Fruit fly (Drosophila melanogaster) whole organism, embryonic: Measurements from ENCODE around the gene CG13894.

ENCODE experiments used
- Adf1 ChIP-seq: fragments of 200-800 bp; sonication (Bioruptor generic); IDR thresholded peaks from 2 replicates; pipeline ENCODE4 v1.3.6; 2022; ENCODE audit warnings: missing biosample characterization, missing genetic modification characterization
- Aef1 ChIP-seq: fragments of 200-800 bp; sonication (Bioruptor generic); IDR thresholded peaks from 3 replicates; pipeline ENCODE4 v1.3.6; 2022; ENCODE audit warnings: missing biosample characterization, missing genetic modification characterization
- Atf3 ChIP-seq: fragments of 200-800 bp; sonication (Bioruptor generic); optimal IDR thresholded peaks from 3 replicates; lab custom pipeline; 2016; ENCODE audit warnings: missing biosample characterization, missing genetic modification characterization
- Bteb2 ChIP-seq: fragments of 200-800 bp; sonication (Bioruptor generic); optimal IDR thresholded peaks from 2 replicates; lab custom pipeline; 2016; ENCODE audit warnings: missing biosample characterization, missing genetic modification characterization
- CG11456 ChIP-seq: fragments of 200-800 bp; sonication (Bioruptor generic); IDR thresholded peaks from 3 replicates; pipeline ENCODE4 v1.3.6; 2022; ENCODE audit warnings: missing biosample characterization, missing genetic modification characterization
- CG11723 ChIP-seq: fragments of 200-800 bp; sonication (Bioruptor generic); optimal IDR thresholded peaks from 2 replicates; lab custom pipeline; 2017; ENCODE audit warnings: missing biosample characterization, mild to moderate bottlenecking, missing genetic modification characterization
- CG14667 ChIP-seq: fragments of 200-800 bp; sonication (Bioruptor generic); IDR thresholded peaks from 2 replicates; pipeline ENCODE4 v1.3.6; 2022; ENCODE audit warnings: missing biosample characterization, missing genetic modification characterization
- CG14710 ChIP-seq: fragments of 200-800 bp; sonication (Bioruptor generic); optimal IDR thresholded peaks from 3 replicates; lab custom pipeline; 2019; ENCODE audit warnings: missing biosample characterization, mild to moderate bottlenecking, missing genetic modification characterization, moderate library complexity
- CG15601 ChIP-seq: fragments of 200-800 bp; sonication (Bioruptor generic); optimal IDR thresholded peaks from 3 replicates; lab custom pipeline; 2019; ENCODE audit warnings: missing biosample characterization, mild to moderate bottlenecking, missing genetic modification characterization, moderate library complexity
- CG18011 ChIP-seq: fragments of 200-800 bp; sonication (Bioruptor generic); optimal IDR thresholded peaks from 2 replicates; lab custom pipeline; 2017; ENCODE audit warnings: missing biosample characterization, missing genetic modification characterization, mild to moderate bottlenecking, moderate library complexity, missing genotype
- CG31224 ChIP-seq: fragments of 200-800 bp; sonication (Bioruptor generic); IDR thresholded peaks from 2 replicates; pipeline ENCODE4 v1.3.6; 2022; ENCODE audit warnings: missing biosample characterization, missing genetic modification characterization
- CG3838 ChIP-seq: fragments of 200-800 bp; sonication (Bioruptor generic); optimal IDR thresholded peaks from 3 replicates; lab custom pipeline; 2016; ENCODE audit warnings: missing biosample characterization, missing genetic modification characterization
- CG3995 ChIP-seq: fragments of 200-800 bp; sonication (Bioruptor generic); optimal IDR thresholded peaks from 3 replicates; lab custom pipeline; 2016; ENCODE audit warnings: missing biosample characterization, missing genetic modification characterization
- CG4854 ChIP-seq: fragments of 200-800 bp; sonication (Bioruptor generic); optimal IDR thresholded peaks from 2 replicates; lab custom pipeline; 2016; ENCODE audit warnings: missing biosample characterization, missing genetic modification characterization, inconsistent platforms
- CG6683 ChIP-seq: fragments of 200-800 bp; sonication (Bioruptor generic); optimal IDR thresholded peaks from 2 replicates; lab custom pipeline; 2017; ENCODE audit warnings: missing biosample characterization, mild to moderate bottlenecking, missing genetic modification characterization, missing genetic modification reagents
- Camta ChIP-seq: fragments of 200-800 bp; sonication (Bioruptor generic); optimal IDR thresholded peaks from 2 replicates; lab custom pipeline; 2016; ENCODE audit warnings: missing biosample characterization, missing genetic modification characterization
- CkIIα-i1 ChIP-seq: fragments of 200-800 bp; sonication (Bioruptor generic); IDR thresholded peaks from 2 replicates; pipeline ENCODE4 v1.3.6; 2022; ENCODE audit warnings: missing biosample characterization, missing genetic modification characterization
- Dip3 ChIP-seq: fragments of 200-800 bp; sonication (Bioruptor generic); optimal IDR thresholded peaks from 3 replicates; lab custom pipeline; 2016; ENCODE audit warnings: missing biosample characterization, missing genetic modification characterization
- Dp ChIP-seq: fragments of 200-800 bp; sonication (Bioruptor generic); optimal IDR thresholded peaks from 2 replicates; lab custom pipeline; 2018; ENCODE audit warnings: missing biosample characterization, mild to moderate bottlenecking, missing genetic modification characterization, moderate library complexity
- Elba2 ChIP-seq: fragments of 200-800 bp; sonication (Bioruptor generic); optimal IDR thresholded peaks from 3 replicates; lab custom pipeline; 2016; ENCODE audit warnings: missing biosample characterization, missing genetic modification characterization
- GATAe ChIP-seq: fragments of 200-800 bp; sonication (Bioruptor generic); conservative IDR thresholded peaks from 2 replicates; pipeline ENCODE4 v1.3.6; 2022; ENCODE audit warnings: missing biosample characterization, missing genetic modification characterization
- Hand ChIP-seq: fragments of 200-800 bp; sonication (Bioruptor generic); optimal IDR thresholded peaks from 2 replicates; lab custom pipeline; 2017; ENCODE audit warnings: mild to moderate bottlenecking, missing biosample characterization, missing genetic modification reagents, missing genetic modification characterization
- Hr3 ChIP-seq: fragments of 200-800 bp; sonication (Bioruptor generic); optimal IDR thresholded peaks from 3 replicates; lab custom pipeline; 2016; ENCODE audit warnings: missing biosample characterization, missing genetic modification characterization
- MESR4 ChIP-seq: fragments of 200-800 bp; sonication (Bioruptor generic); optimal IDR thresholded peaks from 2 replicates; lab custom pipeline; 2018; ENCODE audit warnings: missing biosample characterization, mild to moderate bottlenecking, missing genetic modification characterization, moderate library complexity
- MTF-1 ChIP-seq: fragments of 200-800 bp; sonication (Bioruptor generic); optimal IDR thresholded peaks from 2 replicates; lab custom pipeline; 2018; ENCODE audit warnings: missing biosample characterization, mild to moderate bottlenecking, missing genetic modification characterization, borderline replicate concordance
- Nf-YB ChIP-seq: fragments of 200-800 bp; sonication (Bioruptor generic); optimal IDR thresholded peaks from 3 replicates; lab custom pipeline; 2019; ENCODE audit warnings: missing biosample characterization, mild to moderate bottlenecking, missing genetic modification characterization, moderate library complexity
- Oaz ChIP-seq: fragments of 200-800 bp; sonication (Bioruptor generic); IDR thresholded peaks from 2 replicates; pipeline ENCODE4 v1.3.6; 2022; ENCODE audit warnings: missing biosample characterization, missing genetic modification characterization
- Taf1 ChIP-seq: fragments of 200-800 bp; sonication (Bioruptor generic); IDR thresholded peaks from 2 replicates; pipeline ENCODE4 v1.3.6; 2022; ENCODE audit warnings: missing biosample characterization, missing genetic modification characterization
- aop ChIP-seq: fragments of 200-800 bp; sonication (Bioruptor generic); IDR thresholded peaks from 2 replicates; pipeline ENCODE4 v1.3.6; 2022; ENCODE audit warnings: missing biosample characterization, missing genetic modification characterization
- cg ChIP-seq: fragments of 200-800 bp; sonication (Bioruptor generic); optimal IDR thresholded peaks from 3 replicates; lab custom pipeline; 2019; ENCODE audit warnings: missing biosample characterization, mild to moderate bottlenecking, missing genetic modification characterization, moderate library complexity
- chn ChIP-seq: fragments of 200-800 bp; sonication (Bioruptor generic); optimal IDR thresholded peaks from 2 replicates; lab custom pipeline; 2016; ENCODE audit warnings: missing biosample characterization, missing genetic modification characterization
- crc ChIP-seq: fragments of 200-800 bp; sonication (Bioruptor generic); optimal IDR thresholded peaks from 2 replicates; lab custom pipeline; 2016; ENCODE audit warnings: missing biosample characterization, missing genetic modification characterization
- croc ChIP-seq: fragments of 200-800 bp; sonication (Bioruptor generic); conservative IDR thresholded peaks from 3 replicates; pipeline ENCODE4 v1.3.6; 2022; ENCODE audit warnings: missing biosample characterization, missing genetic modification characterization
- esg ChIP-seq: fragments of 200-800 bp; sonication (Bioruptor generic); conservative IDR thresholded peaks from 2 replicates; pipeline ENCODE4 v1.3.6; 2022; ENCODE audit warnings: missing biosample characterization, missing genetic modification characterization
- gcm2 ChIP-seq: fragments of 200-800 bp; sonication (Bioruptor generic); optimal IDR thresholded peaks from 2 replicates; lab custom pipeline; 2016; ENCODE audit warnings: missing biosample characterization, missing genetic modification characterization
- grn ChIP-seq: fragments of 200-800 bp; sonication (Bioruptor generic); optimal IDR thresholded peaks from 3 replicates; lab custom pipeline; 2017; ENCODE audit warnings: missing biosample characterization, missing genetic modification characterization
- hth ChIP-seq: fragments of >200 bp; optimal IDR thresholded peaks from 2 replicates; lab custom pipeline; 2017; ENCODE audit warnings: inconsistent platforms
- ind ChIP-seq: fragments of 200-800 bp; sonication (Bioruptor generic); optimal IDR thresholded peaks from 3 replicates; lab custom pipeline; 2016; ENCODE audit warnings: missing biosample characterization, missing genetic modification characterization
- jing ChIP-seq: fragments of 200-800 bp; sonication (Bioruptor generic); optimal IDR thresholded peaks from 2 replicates; lab custom pipeline; 2018; ENCODE audit warnings: missing biosample characterization, mild to moderate bottlenecking, missing genetic modification characterization
- lola ChIP-seq, 3 experiments: fragments of >200 bp in 2 of 3; fragments of 200-800 bp in 1 of 3; sonication (Bioruptor generic) in 1 of 3; optimal IDR thresholded peaks; 2 replicates each; lab custom pipeline; 2017 to 2019; ENCODE audit warnings: missing biosample characterization in 3 of 3, missing genetic modification characterization in 3 of 3, mild to moderate bottlenecking in 1 of 3, moderate library complexity in 1 of 3
- nmo ChIP-seq: fragments of 200-800 bp; sonication (Bioruptor generic); optimal IDR thresholded peaks from 2 replicates; lab custom pipeline; 2018; ENCODE audit warnings: missing biosample characterization, mild to moderate bottlenecking, missing genetic modification characterization, moderate library complexity
- nom ChIP-seq: fragments of 200-800 bp; sonication (Bioruptor generic); optimal IDR thresholded peaks from 2 replicates; lab custom pipeline; 2017; ENCODE audit warnings: missing biosample characterization, missing genetic modification characterization, mild to moderate bottlenecking, moderate library complexity, missing genetic modification reagents
- pros ChIP-seq: fragments of 200-800 bp; sonication (Bioruptor generic); optimal IDR thresholded peaks from 3 replicates; lab custom pipeline; 2019; ENCODE audit warnings: missing biosample characterization, mild to moderate bottlenecking, missing genetic modification characterization, moderate library complexity
- sisA ChIP-seq: fragments of 200-800 bp; sonication (Bioruptor generic); IDR thresholded peaks from 2 replicates; pipeline ENCODE4 v1.3.6; 2022; ENCODE audit warnings: missing biosample characterization, missing genetic modification characterization
- slou ChIP-seq: fragments of 200-800 bp; sonication (Bioruptor generic); optimal IDR thresholded peaks from 3 replicates; lab custom pipeline; 2016; ENCODE audit warnings: missing biosample characterization, missing genetic modification characterization
- ssp ChIP-seq: fragments of 200-800 bp; sonication (Bioruptor generic); IDR thresholded peaks from 2 replicates; pipeline ENCODE4 v1.3.6; 2022; ENCODE audit warnings: missing biosample characterization, missing genetic modification characterization
- stwl ChIP-seq: fragments of 200-800 bp; sonication (Bioruptor generic); optimal IDR thresholded peaks from 3 replicates; lab custom pipeline; 2018; ENCODE audit warnings: missing biosample characterization, mild to moderate bottlenecking, missing genetic modification characterization, moderate library complexity
- tap ChIP-seq: fragments of 200-800 bp; optimal IDR thresholded peaks from 3 replicates; lab custom pipeline; 2019; ENCODE audit warnings: missing biosample characterization, mild to moderate bottlenecking, missing genetic modification characterization, moderate library complexity
- ttk ChIP-seq: fragments of 200-800 bp; sonication (Bioruptor generic); IDR thresholded peaks from 2 replicates; pipeline ENCODE4 v2.1.2; 2022; ENCODE audit warnings: missing biosample characterization, missing genetic modification characterization
- wdn ChIP-seq: fragments of 200-800 bp; sonication (Bioruptor generic); IDR thresholded peaks from 2 replicates; pipeline ENCODE4 v1.3.6; 2022; ENCODE audit warnings: missing biosample characterization, missing genetic modification characterization

Gene CG13894

DNA sequence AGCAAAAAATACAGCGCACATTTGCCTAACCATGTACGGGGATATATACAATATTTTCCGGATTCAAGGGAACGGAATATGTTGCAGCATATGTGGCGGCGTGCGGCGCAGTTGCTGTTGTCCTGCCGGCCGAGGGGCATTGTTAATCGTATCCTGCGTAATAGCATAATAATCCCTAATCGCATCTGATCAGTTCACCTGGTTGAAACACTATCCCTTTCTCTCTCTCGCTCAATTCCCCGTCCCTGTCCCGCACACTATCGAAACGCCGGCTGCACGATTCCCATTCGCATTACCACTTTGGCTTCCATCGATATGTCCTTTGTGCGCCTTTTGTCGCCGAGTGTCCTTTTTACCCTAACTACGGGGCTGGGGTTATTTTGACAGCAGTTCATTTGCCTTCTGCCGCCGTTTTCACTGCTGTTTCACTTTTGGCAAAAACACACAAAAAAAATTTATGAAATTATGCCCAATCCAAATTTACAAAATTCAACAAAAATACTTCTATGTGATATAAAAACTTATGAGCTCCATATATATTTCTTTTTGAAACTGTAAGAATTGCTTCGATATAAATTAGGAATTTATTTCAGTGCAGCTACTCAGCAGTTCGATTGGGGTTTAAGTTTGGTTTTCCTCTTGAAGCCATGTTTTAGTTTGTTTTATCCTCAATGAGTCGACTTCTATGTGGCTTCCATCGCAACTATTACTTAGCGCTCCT, 46.4 kb upstream of the CG13894 start:
- TF ChIP-seq MTF-1 (GFP tag; lab: Kevin White, UChicago) (no peak), CG15601 (tag; lab: Kevin White, UChicago) (no peak), CG3838 (GFP tag; lab: Kevin White, UChicago) (no peak), Adf1 (no peak), CG11723 (GFP tag; lab: Kevin White, UChicago) (no peak), Bteb2 (GFP tag; lab: Kevin White, UChicago) (no peak), gcm2 (GFP tag; lab: Kevin White, UChicago) (no peak), pros (GFP tag; lab: Kevin White, UChicago) (peak; percentile 67), ind (GFP tag; lab: Kevin White, UChicago) (no peak), Hr3 (GFP tag; lab: Kevin White, UChicago) (no peak), CG11456 (GFP tag; lab: Robert Waterston, UW) (no peak), Dp (no peak), aop (no peak), CG4854 (GFP tag; lab: Kevin White, UChicago) (peak; percentile 50), chn (GFP tag; lab: Kevin White, UChicago) (peak; percentile 15), slou (no peak), jing (GFP tag; lab: Kevin White, UChicago) (no peak), CG6683 (GFP tag; lab: Kevin White, UChicago) (no peak), ssp (GFP tag; lab: Robert Waterston, UW) (no peak; the same call in 1 of the 2 replicates), nom (GFP tag; lab: Kevin White, UChicago) (no peak), sisA (peak; percentile 51; the same call in 1 of the 2 replicates), Hand (GFP tag; lab: Kevin White, UChicago) (no peak), lola (GFP tag; optimal IDR thresholded peaks at IDR 0.05; lab: Kevin White, UChicago) (peak in 1 of 3 experiments; percentile 73), CG18011 (GFP tag; lab: Kevin White, UChicago) (no peak), Dip3 (GFP tag; lab: Kevin White, UChicago) (no peak), CG31224 (GFP tag; lab: Robert Waterston, UW) (no peak), CG3995 (GFP tag; lab: Kevin White, UChicago) (no peak), Nf-YB (no peak), ttk (GFP tag; lab: Robert Waterston, UW) (no peak), Atf3 (GFP tag; lab: Kevin White, UChicago) (no peak), tap (tag; lab: Kevin White, UChicago) (no peak), GATAe (GFP tag; lab: Robert Waterston, UW) (no peak), wdn (GFP tag; lab: Robert Waterston, UW) (no peak), MESR4 (GFP tag; lab: Kevin White, UChicago) (no peak), Aef1 (peak; percentile 41; the same call in 2 of the 3 replicates), CG14667 (GFP tag; lab: Robert Waterston, UW) (no peak), CkIIα-i1 (GFP tag; lab: Robert Waterston, UW) (no peak), esg (GFP tag; lab: Robert Waterston, UW) (no peak; the same call in 1 of the 2 replicates), hth (no peak), grn (GFP tag; lab: Kevin White, UChicago) (peak; percentile 62), nmo (GFP tag; lab: Kevin White, UChicago) (peak; percentile 48), stwl (tag; lab: Kevin White, UChicago) (peak; percentile 27), Elba2 (peak; percentile 26), Oaz (GFP tag; lab: Robert Waterston, UW) (no peak), cg (GFP tag; lab: Kevin White, UChicago) (no peak), Camta (GFP tag; lab: Kevin White, UChicago) (peak; percentile 35), croc (GFP tag; lab: Robert Waterston, UW) (0 out of 3 replicates have a peak, but pooled peaks have one; percentile 29), Taf1 (no peak), crc (no peak), CG14710 (tag; lab: Kevin White, UChicago) (peak; percentile 64)
